Worm (Caenorhabditis elegans) whole organism, early embryonic: Measurements from ENCODE around the gene Y17G9B.2.

ENCODE experiments used
- B0310.2 ChIP-seq: sonication (generic microtip); optimal IDR thresholded peaks from 2 replicates; lab custom pipeline; 2016; ENCODE audit warnings: mild to moderate bottlenecking, missing genetic modification characterization, missing compliant biosample characterization
- F13C5.2 ChIP-seq: sonication (generic microtip); optimal IDR thresholded peaks from 2 replicates; lab custom pipeline; 2017; ENCODE audit warnings: mild to moderate bottlenecking, missing genetic modification characterization, inconsistent platforms, missing compliant biosample characterization
- aly-1 ChIP-seq: sonication (generic microtip); optimal IDR thresholded peaks from 2 replicates; lab custom pipeline; 2016; ENCODE audit warnings: missing genetic modification characterization, missing compliant biosample characterization
- ama-1 ChIP-seq: fragments of 150-350 bp; optimal IDR thresholded peaks from 2 replicates; lab custom pipeline; 2014
- ceh-13 ChIP-seq: fragments of 200-800 bp; sonication (Bioruptor generic); optimal IDR thresholded peaks from 2 replicates; lab custom pipeline; 2018; ENCODE audit warnings: mild to moderate bottlenecking, missing genetic modification characterization, missing compliant biosample characterization
- ceh-36 ChIP-seq: sonication (generic microtip); optimal IDR thresholded peaks from 2 replicates; lab custom pipeline; 2016; ENCODE audit warnings: missing genetic modification characterization, inconsistent platforms, missing compliant biosample characterization
- ets-7 ChIP-seq: sonication (generic microtip); optimal IDR thresholded peaks from 2 replicates; lab custom pipeline; 2016; ENCODE audit warnings: missing genotype, missing genetic modification characterization, missing compliant biosample characterization
- flt-1 ChIP-seq: fragments of 200-800 bp; sonication (Bioruptor generic); IDR thresholded peaks from 2 replicates; pipeline ENCODE4 v1.3.6; 2022; ENCODE audit warnings: missing genetic modification characterization, missing compliant biosample characterization
- hmbx-1 ChIP-seq: sonication (generic microtip); optimal IDR thresholded peaks from 2 replicates; lab custom pipeline; 2016; ENCODE audit warnings: mild to moderate bottlenecking, missing genetic modification characterization, missing compliant biosample characterization
- hmg-4 ChIP-seq: fragments of 200-800 bp; sonication (Bioruptor generic); optimal IDR thresholded peaks from 2 replicates; lab custom pipeline; 2018; ENCODE audit warnings: mild to moderate bottlenecking, missing genetic modification characterization, missing compliant biosample characterization
- hnd-1 ChIP-seq: sonication (generic microtip); optimal IDR thresholded peaks from 2 replicates; lab custom pipeline; 2016; ENCODE audit warnings: missing genetic modification characterization, missing compliant biosample characterization
- pes-1 ChIP-seq: fragments of 200-800 bp; sonication (Bioruptor generic); IDR thresholded peaks from 2 replicates; pipeline ENCODE4 v1.3.6; 2022; ENCODE audit warnings: missing genetic modification reagents, missing genetic modification characterization, missing compliant biosample characterization
- scrt-1 ChIP-seq: fragments of 200-800 bp; sonication (Bioruptor generic); IDR thresholded peaks from 2 replicates; pipeline ENCODE4 v1.3.6; 2022; ENCODE audit warnings: missing genetic modification characterization, missing compliant biosample characterization
- sea-1 ChIP-seq: fragments of 200-800 bp; sonication (Bioruptor generic); conservative IDR thresholded peaks from 2 replicates; pipeline ENCODE4 v1.3.6; 2022; ENCODE audit warnings: missing genetic modification characterization, missing compliant biosample characterization
- tbx-11 ChIP-seq: fragments of 200-800 bp; sonication (Bioruptor generic); IDR thresholded peaks from 2 replicates; pipeline ENCODE4 v1.3.6; 2022; ENCODE audit warnings: missing genetic modification characterization, missing compliant biosample characterization
- tbx-37 ChIP-seq: fragments of 200-800 bp; sonication (Bioruptor generic); conservative IDR thresholded peaks from 2 replicates; pipeline ENCODE4 v1.3.6; 2022; ENCODE audit warnings: missing genetic modification reagents, missing genetic modification characterization, missing compliant biosample characterization
- tra-4 ChIP-seq: sonication (generic microtip); optimal IDR thresholded peaks from 2 replicates; lab custom pipeline; 2017; ENCODE audit warnings: missing genetic modification characterization, missing compliant biosample characterization

Gene Y17G9B.2

DNA sequence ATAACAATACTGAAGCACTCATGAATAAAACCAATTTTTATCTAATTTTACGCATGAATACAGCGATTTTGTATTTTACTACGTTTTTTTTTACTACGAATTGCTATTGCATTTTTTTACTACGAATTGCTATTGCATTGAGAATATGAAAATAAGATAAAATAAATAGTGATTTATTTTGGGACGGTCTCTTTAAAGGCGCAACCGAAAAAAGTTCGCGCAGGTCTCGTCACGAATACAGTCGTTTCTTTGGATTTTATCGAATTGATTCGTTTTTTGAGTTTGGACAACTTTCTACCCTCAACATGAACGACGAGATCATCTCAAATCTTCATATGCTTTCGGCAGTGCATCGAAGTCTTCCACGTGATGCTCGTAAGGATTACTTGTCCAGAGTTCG, 12.1 kb upstream of the Y17G9B.2 start, which contains the start of gene Y17G9B.4:
Gene Y17G9B.4 (plus strand): TSS at position 306 of the 400 bp plus-strand sequence.
- TF ChIP-seq tbx-11 (GFP tag; lab: Robert Waterston, UW) (no peak), scrt-1 (no peak), hmbx-1 (tag; lab: Kevin White, UChicago) (no peak), aly-1 (tag; lab: Kevin White, UChicago) (no peak)

DNA sequence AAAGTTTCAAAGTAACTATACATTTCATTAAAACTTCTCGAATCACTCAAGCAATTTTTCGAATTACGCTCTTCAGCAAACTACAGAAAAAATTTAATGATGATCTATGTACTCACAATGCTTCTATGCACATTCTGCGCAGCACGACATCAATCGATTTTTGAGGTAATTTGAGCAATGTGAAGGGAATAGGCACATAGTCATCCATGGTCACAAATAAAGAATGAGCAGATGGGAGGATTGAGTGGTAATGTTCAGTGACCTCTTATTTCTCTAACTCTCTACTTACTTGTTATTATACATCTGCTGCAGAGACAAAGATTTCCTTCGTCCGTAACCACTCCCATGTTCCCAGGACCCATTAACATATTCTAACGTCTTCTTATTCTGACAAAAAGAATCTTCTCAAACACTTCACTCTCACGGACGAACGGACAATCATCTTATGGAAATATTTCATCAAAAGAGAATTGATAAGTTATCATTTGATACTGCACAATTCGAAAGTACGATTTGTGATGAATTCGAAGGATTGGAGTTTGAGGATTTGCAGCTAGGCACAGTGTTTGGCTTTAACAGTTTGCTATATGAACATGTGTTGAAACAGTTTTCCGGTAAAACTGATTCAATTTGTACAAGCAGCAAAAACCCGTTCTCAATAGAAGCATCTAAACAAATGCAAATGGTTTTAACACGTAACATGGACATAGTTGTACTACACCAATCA, 7.9 kb upstream of the Y17G9B.2 start, which contains the start of the genes fbxb-77 and Y17G9B.11:
Gene fbxb-77 (minus strand): TSS at position 229 of the 727 bp plus-strand sequence.
Gene Y17G9B.11 (plus strand): TSS at position 677 of the 727 bp plus-strand sequence.
- TF ChIP-seq hnd-1 (tag; lab: Kevin White, UChicago): no peak
- no peak for TF ChIP-seq hmbx-1 (tag; lab: Kevin White, UChicago)
- no peak for TF ChIP-seq aly-1 (tag; lab: Kevin White, UChicago)
- TF ChIP-seq tra-4 (tag; lab: Kevin White, UChicago): no peak
- TF ChIP-seq F13C5.2: no peak
- no peak for TF ChIP-seq sea-1 (GFP tag; lab: Robert Waterston, UW)
- TF ChIP-seq ceh-36 (tag; lab: Kevin White, UChicago): no peak
- no peak for TF ChIP-seq flt-1

DNA sequence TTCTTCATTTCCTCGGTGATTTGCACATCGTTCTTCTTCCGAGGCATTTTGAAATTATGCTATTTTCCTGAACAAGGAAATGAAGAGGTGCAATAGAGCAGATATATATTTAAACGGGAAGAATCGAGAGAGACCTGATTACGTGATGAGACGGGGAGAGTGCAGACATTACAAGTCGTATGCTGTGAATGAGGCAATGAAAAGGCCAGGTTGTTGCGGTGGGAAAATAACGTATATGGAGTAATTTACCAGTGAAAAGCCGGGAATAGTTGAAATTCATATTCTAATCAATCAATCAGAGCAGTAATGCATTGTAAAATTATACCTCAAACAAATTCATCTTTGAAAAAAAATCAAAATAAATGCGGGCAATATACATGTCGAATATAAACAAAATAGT, 5.3 kb upstream of the Y17G9B.2 start, which contains the start of gene Y17G9B.8:
Gene Y17G9B.8 (minus strand): TSS at position 182 of the 400 bp plus-strand sequence.
- no peak for TF ChIP-seq ama-1 (lab: Kevin White, UChicago)
- TF ChIP-seq aly-1 (tag; lab: Kevin White, UChicago): no peak
- no peak for TF ChIP-seq B0310.2
- no peak for TF ChIP-seq scrt-1
- no peak for TF ChIP-seq hmbx-1 (tag; lab: Kevin White, UChicago)
- no peak for TF ChIP-seq ets-7
- TF ChIP-seq sea-1 (GFP tag; lab: Robert Waterston, UW): no peak
- no peak for TF ChIP-seq tbx-11 (GFP tag; lab: Robert Waterston, UW)
- TF ChIP-seq ceh-13 (GFP tag; lab: Kevin White, UChicago): no peak
- no peak for TF ChIP-seq flt-1
- TF ChIP-seq tra-4 (tag; lab: Kevin White, UChicago): no peak
- TF ChIP-seq pes-1 (GFP tag; lab: Robert Waterston, UW): no peak

DNA sequence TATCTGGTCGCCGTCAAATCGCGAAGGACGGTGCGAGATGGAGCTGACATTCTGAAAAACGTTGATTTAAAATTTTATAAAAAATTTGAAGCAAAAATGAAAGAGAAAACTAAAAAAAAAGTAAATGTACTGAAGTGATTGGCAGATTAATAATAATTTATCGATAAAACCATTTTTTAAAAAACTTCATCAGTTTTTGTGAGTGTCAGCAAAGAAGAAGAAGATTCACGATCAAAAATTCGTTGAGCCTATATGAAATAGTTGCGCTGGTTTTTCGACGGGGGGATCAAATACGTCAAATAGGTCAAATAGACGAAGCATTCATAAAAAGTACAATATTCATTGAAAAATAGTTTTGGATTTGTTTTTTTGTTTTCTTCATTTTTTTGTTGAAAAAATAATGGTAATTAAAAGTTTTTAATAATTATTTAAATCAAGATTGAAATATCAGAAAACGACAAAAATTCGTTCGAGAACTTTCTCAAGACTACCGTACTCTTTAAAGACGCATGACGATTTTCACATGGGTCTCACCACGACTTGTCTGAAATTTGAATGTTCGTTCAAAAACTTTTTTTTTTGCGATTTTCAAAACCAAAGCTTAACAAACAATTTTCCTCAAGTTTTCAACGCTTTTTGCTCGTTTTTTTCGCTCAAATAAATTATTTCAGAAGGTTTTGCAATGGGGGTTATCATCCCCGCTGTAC, 3.4 kb upstream of the Y17G9B.2 start, which contains the start of the genes memi-1 and cyp-31A3:
Gene memi-1 (minus strand): TSS at position 51 of the 707 bp plus-strand sequence.
Gene cyp-31A3 (plus strand): TSS at position 672 of the 707 bp plus-strand sequence.
- TF ChIP-seq tbx-37 (GFP tag; lab: Robert Waterston, UW): no peak
- TF ChIP-seq F13C5.2: no peak
- TF ChIP-seq hmbx-1 (tag; lab: Kevin White, UChicago): no peak
- no peak for TF ChIP-seq aly-1 (tag; lab: Kevin White, UChicago)
- no peak for TF ChIP-seq tra-4 (tag; lab: Kevin White, UChicago)
- TF ChIP-seq sea-1 (GFP tag; lab: Robert Waterston, UW): no peak

DNA sequence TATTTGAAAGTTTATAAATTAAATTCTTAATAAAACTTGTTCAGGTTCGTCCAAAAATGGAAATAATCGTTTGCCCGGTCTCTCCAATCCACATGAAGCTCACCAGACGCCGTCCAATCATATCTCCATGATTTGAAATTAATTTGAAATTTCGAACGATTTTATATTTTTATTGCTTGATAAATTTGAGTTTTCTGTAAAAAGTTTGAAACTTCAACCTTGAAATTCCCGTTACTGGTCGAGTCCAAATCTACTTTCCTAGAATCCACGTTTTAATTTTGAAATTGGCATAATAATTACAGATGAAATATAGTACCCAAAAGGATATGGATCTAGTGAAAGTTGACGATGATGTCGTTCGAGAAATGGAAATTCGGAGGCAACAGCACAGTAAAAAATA, 478 bp downstream of the Y17G9B.2 start, which contains the start of gene npp-26:
Gene npp-26 (plus strand): TSS at position 301 of the 400 bp plus-strand sequence.
- TF ChIP-seq F13C5.2 (no peak), tbx-11 (GFP tag; lab: Robert Waterston, UW) (no peak), tra-4 (tag; lab: Kevin White, UChicago) (no peak), sea-1 (GFP tag; lab: Robert Waterston, UW) (no peak), ceh-13 (GFP tag; lab: Kevin White, UChicago) (no peak), hmg-4 (no peak), hmbx-1 (tag; lab: Kevin White, UChicago) (no peak), aly-1 (tag; lab: Kevin White, UChicago) (no peak), flt-1 (no peak), B0310.2 (no peak), pes-1 (GFP tag; lab: Robert Waterston, UW) (no peak), ets-7 (no peak), ama-1 (lab: Kevin White, UChicago) (no peak), ceh-36 (tag; lab: Kevin White, UChicago) (no peak), scrt-1 (no peak), hnd-1 (tag; lab: Kevin White, UChicago) (no peak), tbx-37 (GFP tag; lab: Robert Waterston, UW) (no peak)

DNA sequence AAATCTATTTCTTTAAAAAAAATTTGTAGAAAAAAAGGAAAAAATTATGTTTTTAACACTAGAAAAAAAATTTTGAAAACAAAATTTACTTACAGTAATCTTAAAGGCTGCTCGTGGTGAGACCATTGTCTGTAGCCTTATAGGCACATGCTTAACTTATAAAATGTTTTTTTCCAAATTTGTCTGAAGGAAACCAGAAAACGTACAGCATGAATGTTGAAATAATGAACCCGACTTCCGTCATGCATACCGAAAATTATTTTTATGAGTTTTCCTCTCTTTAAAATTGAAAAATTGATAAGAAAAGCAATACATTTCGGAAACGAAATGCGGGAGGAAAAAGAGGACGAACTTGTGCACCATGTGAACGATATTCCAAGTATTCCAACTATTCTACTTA, 7.8 kb downstream of the Y17G9B.2 start, which contains the start of gene R11E3.2:
Gene R11E3.2 (plus strand): TSS at position 301 of the 400 bp plus-strand sequence.
- TF ChIP-seq ceh-36 (tag; lab: Kevin White, UChicago) (no peak), F13C5.2 (no peak), aly-1 (tag; lab: Kevin White, UChicago) (no peak), flt-1 (no peak), ama-1 (lab: Kevin White, UChicago) (no peak), pes-1 (GFP tag; lab: Robert Waterston, UW) (no peak), tbx-37 (GFP tag; lab: Robert Waterston, UW) (no peak), B0310.2 (no peak), tbx-11 (GFP tag; lab: Robert Waterston, UW) (no peak), scrt-1 (no peak), sea-1 (GFP tag; lab: Robert Waterston, UW) (no peak), ceh-13 (GFP tag; lab: Kevin White, UChicago) (no peak), hmbx-1 (tag; lab: Kevin White, UChicago) (no peak), ets-7 (no peak)

DNA sequence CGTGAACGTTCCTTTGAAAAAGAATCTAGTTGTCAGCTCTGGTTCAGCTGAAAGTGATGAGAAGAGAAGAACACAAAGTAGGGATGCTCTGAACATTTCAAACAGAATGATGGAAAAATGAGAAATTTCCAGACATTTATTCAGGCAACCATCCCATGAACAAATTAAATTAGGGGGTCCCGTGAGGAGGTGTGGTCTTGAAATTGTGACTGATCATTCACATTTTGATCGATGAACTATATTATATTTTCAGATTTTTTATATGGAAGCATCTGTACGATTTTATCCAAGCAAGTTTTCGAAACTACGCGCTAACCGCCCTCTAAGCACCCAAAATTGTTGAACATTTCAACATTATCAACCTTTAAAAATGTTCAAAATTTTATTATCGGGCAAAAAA, 12.1 kb downstream of the Y17G9B.2 start, which contains the start of gene R11E3.19:
Gene R11E3.19 (minus strand): TSS at position 101 of the 400 bp plus-strand sequence.
- no peak for TF ChIP-seq sea-1 (GFP tag; lab: Robert Waterston, UW)
- TF ChIP-seq pes-1 (GFP tag; lab: Robert Waterston, UW): no peak
- no peak for TF ChIP-seq ama-1 (lab: Kevin White, UChicago)
- TF ChIP-seq ets-7: no peak
- TF ChIP-seq hnd-1 (tag; lab: Kevin White, UChicago): no peak
- TF ChIP-seq tra-4 (tag; lab: Kevin White, UChicago): no peak
- TF ChIP-seq aly-1 (tag; lab: Kevin White, UChicago): no peak
- TF ChIP-seq F13C5.2: no peak
- TF ChIP-seq tbx-11 (GFP tag; lab: Robert Waterston, UW): no peak
- no peak for TF ChIP-seq hmbx-1 (tag; lab: Kevin White, UChicago)
- no peak for TF ChIP-seq tbx-37 (GFP tag; lab: Robert Waterston, UW)
- TF ChIP-seq hmg-4: no peak
- TF ChIP-seq B0310.2: no peak
- no peak for TF ChIP-seq scrt-1
- no peak for TF ChIP-seq flt-1
- TF ChIP-seq ceh-13 (GFP tag; lab: Kevin White, UChicago): no peak
- TF ChIP-seq ceh-36 (tag; lab: Kevin White, UChicago): no peak
